Worm (Caenorhabditis elegans) whole organism, early embryonic: ENCODE measurements around the gene T11B7.5.

Experiments
- B0310.2 ChIP-seq: sonication (generic microtip); optimal IDR thresholded peaks from 2 replicates; lab custom pipeline; 2016; ENCODE audit warnings: mild to moderate bottlenecking, missing genetic modification characterization, missing compliant biosample characterization
- F13C5.2 ChIP-seq: sonication (generic microtip); optimal IDR thresholded peaks from 2 replicates; lab custom pipeline; 2017; ENCODE audit warnings: mild to moderate bottlenecking, missing genetic modification characterization, inconsistent platforms, missing compliant biosample characterization
- aly-1 ChIP-seq: sonication (generic microtip); optimal IDR thresholded peaks from 2 replicates; lab custom pipeline; 2016; ENCODE audit warnings: missing genetic modification characterization, missing compliant biosample characterization
- ama-1 ChIP-seq: fragments of 150-350 bp; optimal IDR thresholded peaks from 2 replicates; lab custom pipeline; 2014
- ceh-13 ChIP-seq: fragments of 200-800 bp; sonication (Bioruptor generic); optimal IDR thresholded peaks from 2 replicates; lab custom pipeline; 2018; ENCODE audit warnings: mild to moderate bottlenecking, missing genetic modification characterization, missing compliant biosample characterization
- ceh-36 ChIP-seq: sonication (generic microtip); optimal IDR thresholded peaks from 2 replicates; lab custom pipeline; 2016; ENCODE audit warnings: missing genetic modification characterization, inconsistent platforms, missing compliant biosample characterization
- ets-7 ChIP-seq: sonication (generic microtip); optimal IDR thresholded peaks from 2 replicates; lab custom pipeline; 2016; ENCODE audit warnings: missing genotype, missing genetic modification characterization, missing compliant biosample characterization
- flt-1 ChIP-seq: fragments of 200-800 bp; sonication (Bioruptor generic); IDR thresholded peaks from 2 replicates; pipeline ENCODE4 v1.3.6; 2022; ENCODE audit warnings: missing genetic modification characterization, missing compliant biosample characterization
- hmbx-1 ChIP-seq: sonication (generic microtip); optimal IDR thresholded peaks from 2 replicates; lab custom pipeline; 2016; ENCODE audit warnings: mild to moderate bottlenecking, missing genetic modification characterization, missing compliant biosample characterization
- hmg-4 ChIP-seq: fragments of 200-800 bp; sonication (Bioruptor generic); optimal IDR thresholded peaks from 2 replicates; lab custom pipeline; 2018; ENCODE audit warnings: mild to moderate bottlenecking, missing genetic modification characterization, missing compliant biosample characterization
- hnd-1 ChIP-seq: sonication (generic microtip); optimal IDR thresholded peaks from 2 replicates; lab custom pipeline; 2016; ENCODE audit warnings: missing genetic modification characterization, missing compliant biosample characterization
- pes-1 ChIP-seq: fragments of 200-800 bp; sonication (Bioruptor generic); IDR thresholded peaks from 2 replicates; pipeline ENCODE4 v1.3.6; 2022; ENCODE audit warnings: missing genetic modification reagents, missing genetic modification characterization, missing compliant biosample characterization
- scrt-1 ChIP-seq: fragments of 200-800 bp; sonication (Bioruptor generic); IDR thresholded peaks from 2 replicates; pipeline ENCODE4 v1.3.6; 2022; ENCODE audit warnings: missing genetic modification characterization, missing compliant biosample characterization
- sea-1 ChIP-seq: fragments of 200-800 bp; sonication (Bioruptor generic); conservative IDR thresholded peaks from 2 replicates; pipeline ENCODE4 v1.3.6; 2022; ENCODE audit warnings: missing genetic modification characterization, missing compliant biosample characterization
- tbx-11 ChIP-seq: fragments of 200-800 bp; sonication (Bioruptor generic); IDR thresholded peaks from 2 replicates; pipeline ENCODE4 v1.3.6; 2022; ENCODE audit warnings: missing genetic modification characterization, missing compliant biosample characterization
- tbx-37 ChIP-seq: fragments of 200-800 bp; sonication (Bioruptor generic); conservative IDR thresholded peaks from 2 replicates; pipeline ENCODE4 v1.3.6; 2022; ENCODE audit warnings: missing genetic modification reagents, missing genetic modification characterization, missing compliant biosample characterization
- tra-4 ChIP-seq: sonication (generic microtip); optimal IDR thresholded peaks from 2 replicates; lab custom pipeline; 2017; ENCODE audit warnings: missing genetic modification characterization, missing compliant biosample characterization

Gene T11B7.5

DNA sequence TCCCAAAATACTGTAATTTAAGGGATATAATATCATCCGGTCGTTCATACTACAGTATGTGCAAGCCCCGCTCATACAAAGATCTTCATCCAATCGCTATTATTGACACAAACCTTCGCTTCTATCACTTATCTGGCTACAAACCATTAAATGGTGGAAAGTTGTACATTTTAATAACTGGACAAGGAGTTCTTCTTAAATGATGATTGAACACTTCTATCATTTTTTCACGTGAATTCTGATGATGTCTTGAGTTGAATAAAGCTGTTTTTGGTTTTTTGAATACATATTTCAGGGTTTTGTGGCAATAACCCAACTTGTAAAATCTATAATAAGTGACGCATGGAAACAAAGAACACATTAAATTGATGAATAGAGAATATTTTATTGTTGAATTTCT, 33.3 kb downstream of the T11B7.5 start:
- TF ChIP-seq ets-7 (tag; lab: Kevin White, UChicago) (no peak), tbx-11 (GFP tag; lab: Robert Waterston, UW) (no peak), flt-1 (GFP tag; lab: Robert Waterston, UW) (no peak), hnd-1 (tag; lab: Kevin White, UChicago) (no peak), pes-1 (GFP tag; lab: Robert Waterston, UW) (no peak), aly-1 (no peak), B0310.2 (tag; lab: Kevin White, UChicago) (no peak), sea-1 (no peak), tbx-37 (GFP tag; lab: Robert Waterston, UW) (no peak), scrt-1 (GFP tag; lab: Robert Waterston, UW) (no peak), hmg-4 (GFP tag; lab: Kevin White, UChicago) (no peak), F13C5.2 (tag; lab: Kevin White, UChicago) (no peak), hmbx-1 (tag; lab: Kevin White, UChicago) (no peak), ceh-36 (tag; lab: Kevin White, UChicago) (no peak), tra-4 (no peak), ceh-13 (GFP tag; lab: Kevin White, UChicago) (no peak), ama-1 (lab: Kevin White, UChicago) (no peak)

DNA sequence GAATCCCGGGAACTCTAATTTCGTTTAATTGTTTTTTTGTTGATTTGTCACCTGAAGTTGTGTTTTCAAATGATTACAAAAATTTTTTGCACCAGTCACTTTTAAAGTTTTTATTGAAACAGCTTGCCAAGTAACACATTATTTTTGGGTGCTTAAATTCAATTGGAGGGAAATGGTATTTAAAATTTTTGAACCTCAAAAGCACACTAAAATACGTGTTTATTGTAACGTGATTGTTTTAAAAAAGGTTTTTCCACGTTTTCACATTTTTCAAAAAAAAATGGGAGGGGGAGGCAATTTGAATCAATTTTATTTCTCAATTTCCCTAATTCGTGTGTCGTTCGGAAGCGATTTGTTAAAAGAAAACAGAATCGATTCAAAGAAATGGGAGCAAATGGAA, 34.7 kb downstream of the T11B7.5 start, which contains the start of gene T28C6.5:
T28C6.5 (plus strand) TSS at position 301 of the 400 bp plus-strand sequence.
- TF ChIP-seq ceh-13 (GFP tag; lab: Kevin White, UChicago), result no peak
- TF ChIP-seq sea-1, result no peak
- no peak for TF ChIP-seq hnd-1 (tag; lab: Kevin White, UChicago)
- no peak for TF ChIP-seq F13C5.2 (tag; lab: Kevin White, UChicago)
- no peak for TF ChIP-seq hmg-4 (GFP tag; lab: Kevin White, UChicago)
- no peak for TF ChIP-seq ets-7 (tag; lab: Kevin White, UChicago)
- TF ChIP-seq pes-1 (GFP tag; lab: Robert Waterston, UW), result no peak
- no peak for TF ChIP-seq hmbx-1 (tag; lab: Kevin White, UChicago)
- no peak for TF ChIP-seq B0310.2 (tag; lab: Kevin White, UChicago)
- no peak for TF ChIP-seq tbx-37 (GFP tag; lab: Robert Waterston, UW)
- TF ChIP-seq ama-1 (lab: Kevin White, UChicago), result no peak
- no peak for TF ChIP-seq aly-1
- TF ChIP-seq tra-4, result no peak
- TF ChIP-seq tbx-11 (GFP tag; lab: Robert Waterston, UW), result no peak
- TF ChIP-seq ceh-36 (tag; lab: Kevin White, UChicago), result no peak

DNA sequence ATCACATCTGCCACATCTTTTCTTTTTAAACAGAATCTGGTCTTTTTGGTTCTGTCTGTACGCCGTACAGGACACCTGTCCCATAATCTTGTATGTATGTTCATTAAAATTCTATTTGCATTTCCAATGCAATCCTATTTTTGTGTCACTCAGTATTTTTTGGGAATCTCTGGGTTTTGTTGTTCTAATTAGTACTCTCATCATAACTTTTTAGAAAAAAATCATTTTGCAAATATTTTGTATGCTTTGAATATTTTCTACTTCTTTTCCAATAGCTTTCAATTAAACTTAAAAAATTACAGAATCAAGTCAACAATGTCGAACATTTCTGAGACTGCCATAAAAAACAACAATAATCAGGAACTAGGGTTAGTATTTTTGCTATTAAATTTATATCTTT, 35.8 kb downstream of the T11B7.5 start, which contains the start of gene T28C6.3:
T28C6.3 (plus strand) TSS at position 301 of the 400 bp plus-strand sequence.
- no peak for TF ChIP-seq tbx-37 (GFP tag; lab: Robert Waterston, UW)
- no peak for TF ChIP-seq ceh-36 (tag; lab: Kevin White, UChicago)
- TF ChIP-seq pes-1 (GFP tag; lab: Robert Waterston, UW), result no peak
- no peak for TF ChIP-seq hmg-4 (GFP tag; lab: Kevin White, UChicago)
- TF ChIP-seq ama-1 (lab: Kevin White, UChicago), result no peak
- TF ChIP-seq sea-1, result no peak
- no peak for TF ChIP-seq ceh-13 (GFP tag; lab: Kevin White, UChicago)
- TF ChIP-seq flt-1 (GFP tag; lab: Robert Waterston, UW), result no peak
- TF ChIP-seq hnd-1 (tag; lab: Kevin White, UChicago), result no peak
- TF ChIP-seq ets-7 (tag; lab: Kevin White, UChicago), result no peak
- TF ChIP-seq tbx-11 (GFP tag; lab: Robert Waterston, UW), result no peak
- no peak for TF ChIP-seq F13C5.2 (tag; lab: Kevin White, UChicago)
- TF ChIP-seq scrt-1 (GFP tag; lab: Robert Waterston, UW), result no peak

DNA sequence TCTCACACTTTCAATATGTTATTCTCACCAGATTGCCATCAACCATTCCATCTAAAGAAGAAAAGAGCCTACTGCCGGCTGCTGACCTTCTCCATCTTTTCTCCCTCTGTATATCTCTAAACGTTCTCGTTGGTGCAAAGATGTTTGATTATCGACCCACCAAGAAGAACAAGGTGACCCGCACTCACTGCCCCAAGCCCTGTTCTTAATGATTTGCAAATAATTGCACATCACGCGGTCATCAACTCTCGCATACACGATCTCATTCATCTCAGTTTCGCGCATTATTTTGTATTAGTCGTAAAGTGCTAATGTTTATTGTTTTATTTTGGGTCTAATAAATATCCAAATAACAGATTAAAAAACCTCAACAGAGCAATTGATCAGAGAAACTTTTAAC, 36.4 kb downstream of the T11B7.5 start:
- TF ChIP-seq aly-1, result no peak
- no peak for TF ChIP-seq flt-1 (GFP tag; lab: Robert Waterston, UW)
- no peak for TF ChIP-seq ceh-13 (GFP tag; lab: Kevin White, UChicago)
- no peak for TF ChIP-seq sea-1
- TF ChIP-seq ets-7 (tag; lab: Kevin White, UChicago), result no peak
- no peak for TF ChIP-seq B0310.2 (tag; lab: Kevin White, UChicago)
- TF ChIP-seq pes-1 (GFP tag; lab: Robert Waterston, UW), result 0 out of 2 replicates have a peak, but pooled peaks have one; percentile 15
- peak; percentile 49 for TF ChIP-seq hmg-4 (GFP tag; lab: Kevin White, UChicago)

DNA sequence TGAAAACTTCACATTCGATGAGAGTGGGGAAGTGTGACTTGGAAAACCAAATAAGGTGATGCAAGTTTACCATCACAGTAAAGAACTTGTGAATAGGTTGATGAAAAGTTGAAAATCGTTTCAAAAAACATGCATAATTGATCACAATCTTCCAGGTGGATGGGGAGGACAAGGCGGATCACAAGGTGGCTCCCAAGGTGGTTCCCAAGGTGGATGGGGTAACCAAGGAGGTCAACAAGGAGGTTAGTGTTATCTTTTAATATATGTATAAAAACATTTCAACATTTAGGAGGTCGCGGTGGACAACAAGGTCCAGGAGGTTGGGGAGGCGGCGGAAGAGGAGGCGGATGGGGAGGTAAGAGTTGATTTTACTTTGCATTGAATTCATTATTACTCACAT, 38.2 kb downstream of the T11B7.5 start, which contains the start of gene T28C6.10:
T28C6.10 (plus strand) TSS at position 301 of the 400 bp plus-strand sequence.
- TF ChIP-seq F13C5.2 (tag; lab: Kevin White, UChicago) (no peak), hnd-1 (tag; lab: Kevin White, UChicago) (no peak), aly-1 (no peak), scrt-1 (GFP tag; lab: Robert Waterston, UW) (no peak), ceh-13 (GFP tag; lab: Kevin White, UChicago) (no peak), tbx-11 (GFP tag; lab: Robert Waterston, UW) (no peak), sea-1 (no peak), hmg-4 (GFP tag; lab: Kevin White, UChicago) (no peak), ceh-36 (tag; lab: Kevin White, UChicago) (no peak), flt-1 (GFP tag; lab: Robert Waterston, UW) (no peak), tra-4 (no peak), ets-7 (tag; lab: Kevin White, UChicago) (no peak), tbx-37 (GFP tag; lab: Robert Waterston, UW) (no peak), ama-1 (lab: Kevin White, UChicago) (no peak)

DNA sequence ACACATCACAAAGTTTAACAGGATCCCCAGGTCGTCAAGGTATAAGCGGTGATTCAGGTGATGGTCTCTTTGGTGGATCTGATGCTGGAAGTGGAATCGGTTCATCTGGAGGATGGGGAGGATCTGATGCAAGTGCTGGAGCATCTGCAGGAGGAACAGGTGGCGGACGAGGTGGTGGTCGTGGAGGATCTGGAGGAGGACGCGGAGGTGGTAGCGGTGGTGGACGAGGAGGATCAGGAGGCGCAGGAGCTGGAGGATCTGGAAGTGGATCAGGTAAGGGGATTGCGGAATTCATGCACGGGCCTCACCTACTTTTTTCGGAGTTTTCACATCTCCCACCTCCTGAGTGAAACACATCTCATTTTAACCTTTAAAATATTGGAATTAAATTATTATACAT, 39.2 kb downstream of the T11B7.5 start:
- TF ChIP-seq hmg-4 (GFP tag; lab: Kevin White, UChicago) (no peak), tra-4 (no peak), hmbx-1 (tag; lab: Kevin White, UChicago) (no peak), aly-1 (no peak)

DNA sequence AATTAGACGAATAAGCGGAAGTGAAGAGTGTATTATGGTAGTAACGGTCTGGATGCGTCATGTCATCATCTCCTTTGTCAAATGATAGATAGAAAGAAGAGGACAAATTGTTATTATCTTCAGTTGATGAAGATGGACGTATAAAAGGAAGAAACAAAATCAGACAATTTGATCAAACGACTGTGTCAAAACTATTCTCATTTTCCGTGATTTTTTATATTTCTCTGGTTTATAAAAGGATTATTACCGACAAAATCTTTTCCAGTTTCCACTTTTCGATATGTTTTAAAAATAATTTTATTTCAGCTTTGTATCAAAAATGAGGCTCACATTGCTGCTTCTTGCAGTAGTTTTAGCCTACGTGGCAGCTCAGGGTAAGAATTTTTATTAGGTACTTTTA, 39.8 kb downstream of the T11B7.5 start, which contains the start of gene grsp-2:
grsp-2 (plus strand) TSS at position 301 of the 400 bp plus-strand sequence.
- no peak for TF ChIP-seq aly-1
